Fruit fly (Drosophila melanogaster): ENCODE measurements around the gene yps.
A peak's percentile ranks its signal among the peaks of the same experiment; 100 is the strongest.

Gene yps

dm6 chr3L:12083092-12083680, 41.8 kb downstream of the yps start:
- TF ChIP-seq dmrt93B (GFP tag; optimal IDR thresholded peaks at IDR 0.05) (no peak), CG32264 (GFP tag; optimal IDR thresholded peaks at IDR 0.05) (no peak), lola (GFP tag; optimal IDR thresholded peaks at IDR 0.05) (no peak)

DNA sequence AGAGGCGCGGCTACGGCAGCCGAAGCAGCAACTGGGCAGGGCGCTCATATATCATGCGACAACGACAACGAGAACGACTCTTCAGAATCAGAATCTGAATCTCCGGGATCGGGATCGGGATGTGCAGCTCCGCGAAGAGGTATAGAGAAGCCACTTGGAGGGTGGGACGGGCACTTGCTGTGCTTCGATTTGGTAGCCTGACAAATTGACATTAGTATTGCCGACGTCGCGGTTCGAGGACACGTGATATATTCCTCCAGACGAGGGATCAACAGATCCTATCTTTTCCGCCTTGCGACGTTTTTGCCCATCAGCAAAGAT, 42.5 kb downstream of the yps start:
- no peak for TF ChIP-seq Dif (GFP tag; optimal IDR thresholded peaks at IDR 0.05; ENCODE audit: partially characterized antibody)
- no peak for TF ChIP-seq lola (GFP tag; optimal IDR thresholded peaks at IDR 0.05)
- no peak for TF ChIP-seq brk (GFP tag; optimal IDR thresholded peaks at IDR 0.05)
- no peak for TF ChIP-seq dl (GFP tag; optimal IDR thresholded peaks at IDR 0.05; ENCODE audit: insufficient read depth in 1 of 2, partially characterized antibody in 2 of 2)
- no peak for TF ChIP-seq woc (GFP tag; optimal IDR thresholded peaks at IDR 0.05)
- TF ChIP-seq Dfd (GFP tag; optimal IDR thresholded peaks at IDR 0.05) = no peak

dm6 chr3L:12081679-12082520, 43.0 kb downstream of the yps start, which contains the start of gene Sema5c:
Sema5c (minus strand) TSS chr3L:12081830.
- no peak for TF ChIP-seq pan (optimal IDR thresholded peaks at IDR 0.05)
- TF ChIP-seq Mio (GFP tag; optimal IDR thresholded peaks at IDR 0.05) = no peak
- TF ChIP-seq Hr78 (GFP tag; optimal IDR thresholded peaks at IDR 0.05) = no peak
- TF ChIP-seq Hr83 (GFP tag; optimal IDR thresholded peaks at IDR 0.05; ENCODE audit: poor library complexity, severe bottlenecking) = peak; percentile 91
- no peak for TF ChIP-seq lola (GFP tag; optimal IDR thresholded peaks at IDR 0.05)
- TF ChIP-seq sage (GFP tag; optimal IDR thresholded peaks at IDR 0.05) = peak; percentile 30
- no peak for TF ChIP-seq ey (GFP tag; optimal IDR thresholded peaks at IDR 0.05)
- peak; percentile 47 for TF ChIP-seq OdsH (GFP tag; optimal IDR thresholded peaks at IDR 0.05)
- TF ChIP-seq sv (GFP tag; optimal IDR thresholded peaks at IDR 0.05) = peak; percentile 43
- peak; percentile 23 for TF ChIP-seq Rel (GFP tag; optimal IDR thresholded peaks at IDR 0.05)
- TF ChIP-seq Rel (tag; optimal IDR thresholded peaks at IDR 0.05) = peak; percentile 56
- TF ChIP-seq br (GFP tag; optimal IDR thresholded peaks at IDR 0.05) = peak; percentile 47
- no peak for TF ChIP-seq usp (GFP tag; optimal IDR thresholded peaks at IDR 0.05)
- peak; percentile 79 for TF ChIP-seq Sp1 (GFP tag; optimal IDR thresholded peaks at IDR 0.05)
- TF ChIP-seq brk (GFP tag; optimal IDR thresholded peaks at IDR 0.05) = peak; percentile 2
- peak; percentile 46 to 55 for TF ChIP-seq foxo (GFP tag; optimal IDR thresholded peaks at IDR 0.05)
- no peak for TF ChIP-seq N (GFP tag; optimal IDR thresholded peaks at IDR 0.05)
- peak; percentile 33 for TF ChIP-seq Hnf4 (GFP tag; optimal IDR thresholded peaks at IDR 0.05)
- peak; percentile 42 for TF ChIP-seq fru (GFP tag; optimal IDR thresholded peaks at IDR 0.05)
- no peak for TF ChIP-seq tai (GFP tag; optimal IDR thresholded peaks at IDR 0.05)
- TF ChIP-seq Jra (GFP tag; optimal IDR thresholded peaks at IDR 0.05) = no peak
- TF ChIP-seq HLH106 (tag; optimal IDR thresholded peaks at IDR 0.05) = peak; percentile 77
- TF ChIP-seq GATAd (GFP tag; optimal IDR thresholded peaks at IDR 0.05) = no peak
- peak; percentile 78 for TF ChIP-seq Vsx2 (GFP tag; optimal IDR thresholded peaks at IDR 0.05; ENCODE audit: partially characterized antibody)
- TF ChIP-seq Myc (optimal IDR thresholded peaks at IDR 0.05) = no peak
- peak in 1 of 2 experiments; percentile 66 for TF ChIP-seq dl (GFP tag; optimal IDR thresholded peaks at IDR 0.05; ENCODE audit: insufficient read depth in 1 of 2, partially characterized antibody in 2 of 2)
- peak; percentile 57 for TF ChIP-seq dmrt93B (GFP tag; optimal IDR thresholded peaks at IDR 0.05)
- peak; percentile 18 for TF ChIP-seq woc (GFP tag; optimal IDR thresholded peaks at IDR 0.05)
- no peak for TF ChIP-seq CG9705 (GFP tag; optimal IDR thresholded peaks at IDR 0.05)
- peak; percentile 17 for TF ChIP-seq rgr (GFP tag; optimal IDR thresholded peaks at IDR 0.05)
- peak; percentile 20 for TF ChIP-seq h (GFP tag; optimal IDR thresholded peaks at IDR 0.05)
- peak; percentile 27 for TF ChIP-seq jim (GFP tag; optimal IDR thresholded peaks at IDR 0.05)
- no peak for TF ChIP-seq CG32264 (GFP tag; optimal IDR thresholded peaks at IDR 0.05)
- TF ChIP-seq dsf (GFP tag; optimal IDR thresholded peaks at IDR 0.05; ENCODE audit: borderline replicate concordance) = no peak
- no peak for TF ChIP-seq Abd-B (GFP tag; optimal IDR thresholded peaks at IDR 0.05)
- TF ChIP-seq CrebA (GFP tag; optimal IDR thresholded peaks at IDR 0.05; ENCODE audit: borderline replicate concordance) = peak; percentile 50
- peak; percentile 32 for TF ChIP-seq Dif (GFP tag; optimal IDR thresholded peaks at IDR 0.05; ENCODE audit: partially characterized antibody)
- peak; percentile 95 for TF ChIP-seq psq (GFP tag; optimal IDR thresholded peaks at IDR 0.05)
- no peak for TF ChIP-seq Dfd (GFP tag; optimal IDR thresholded peaks at IDR 0.05)
